Fruit fly (Drosophila melanogaster): Measurements from ENCODE around the gene 5PtaseI.

dm6 chr3R:25044816-25045551, at the start of gene 5PtaseI:
- TF ChIP-seq CTCF (optimal IDR thresholded peaks at IDR 0.05) (no peak), CG8478 (optimal IDR thresholded peaks at IDR 0.05) (no peak)

Data from S2 (cell line).